Fruit fly (Drosophila melanogaster) whole organism, embryonic: ENCODE data around the gene CG4041.

Source experiments
- Ada2b ChIP-seq: fragments of 200-800 bp; sonication (Bioruptor generic); IDR thresholded peaks from 2 replicates; pipeline ENCODE4 v1.3.6; 2022; ENCODE audit warnings: missing biosample characterization, missing genetic modification characterization
- CG10274 ChIP-seq: fragments of 200-800 bp; sonication (Bioruptor generic); optimal IDR thresholded peaks from 3 replicates; lab custom pipeline; 2017; ENCODE audit warnings: missing biosample characterization, mild to moderate bottlenecking, missing genetic modification characterization
- CG10543 ChIP-seq: fragments of 200-800 bp; sonication (Bioruptor generic); optimal IDR thresholded peaks from 3 replicates; lab custom pipeline; 2017; ENCODE audit warnings: missing biosample characterization, mild to moderate bottlenecking, missing genetic modification characterization, moderate library complexity
- CG12391 ChIP-seq: fragments of 200-800 bp; sonication (Bioruptor generic); optimal IDR thresholded peaks from 3 replicates; lab custom pipeline; 2018; ENCODE audit warnings: missing biosample characterization, mild to moderate bottlenecking, missing genetic modification characterization, moderate library complexity
- CG13624 ChIP-seq: fragments of 200-800 bp; sonication (Bioruptor generic); optimal IDR thresholded peaks from 2 replicates; lab custom pipeline; 2016; ENCODE audit warnings: missing biosample characterization, missing genetic modification characterization
- CG15073 ChIP-seq: fragments of 200-800 bp; sonication (Bioruptor generic); optimal IDR thresholded peaks from 2 replicates; lab custom pipeline; 2016; ENCODE audit warnings: missing biosample characterization, missing genetic modification characterization
- CG15514 ChIP-seq: fragments of 200-800 bp; sonication (Bioruptor generic); optimal IDR thresholded peaks from 3 replicates; lab custom pipeline; 2017; ENCODE audit warnings: missing biosample characterization, missing genetic modification characterization, mild to moderate bottlenecking, moderate library complexity, missing genetic modification reagents
- CG1602 ChIP-seq: fragments of 200-800 bp; sonication (Bioruptor generic); optimal IDR thresholded peaks from 3 replicates; lab custom pipeline; 2016; ENCODE audit warnings: missing biosample characterization, missing genetic modification characterization
- CG1603 ChIP-seq: fragments of 200-800 bp; sonication (Bioruptor generic); optimal IDR thresholded peaks from 2 replicates; lab custom pipeline; 2019; ENCODE audit warnings: missing biosample characterization, mild to moderate bottlenecking, missing genetic modification characterization, moderate library complexity
- CG17359 ChIP-seq: fragments of 200-800 bp; sonication (Bioruptor generic); optimal IDR thresholded peaks from 3 replicates; lab custom pipeline; 2018; ENCODE audit warnings: missing biosample characterization, mild to moderate bottlenecking, missing genetic modification characterization, moderate library complexity
- CG17361 ChIP-seq: fragments of 200-800 bp; sonication (Bioruptor generic); IDR thresholded peaks from 3 replicates; pipeline ENCODE4 v1.3.6; 2022; ENCODE audit warnings: missing biosample characterization, missing genetic modification characterization
- CG2129 ChIP-seq: fragments of 200-800 bp; sonication (Bioruptor generic); IDR thresholded peaks from 2 replicates; pipeline ENCODE4 v1.3.6; 2022; ENCODE audit warnings: missing biosample characterization, missing genetic modification characterization; ENCODE audit not compliant: partially characterized antibody
- CG2678 ChIP-seq: fragments of 200-800 bp; sonication (Bioruptor generic); optimal IDR thresholded peaks from 3 replicates; lab custom pipeline; 2019; ENCODE audit warnings: missing biosample characterization, mild to moderate bottlenecking, missing genetic modification characterization, moderate library complexity
- CG32767 ChIP-seq: fragments of 200-800 bp; sonication (Bioruptor generic); IDR thresholded peaks from 2 replicates; pipeline ENCODE4 v1.3.6; 2022; ENCODE audit warnings: missing biosample characterization, missing genetic modification characterization
- CG32772 ChIP-seq: fragments of 200-800 bp; sonication (Bioruptor generic); IDR thresholded peaks from 2 replicates; pipeline ENCODE4 v1.3.6; 2022; ENCODE audit warnings: missing biosample characterization, missing genetic modification characterization
- CG34376 ChIP-seq: fragments of 200-800 bp; sonication (Bioruptor generic); optimal IDR thresholded peaks from 2 replicates; lab custom pipeline; 2018; ENCODE audit warnings: missing biosample characterization, mild to moderate bottlenecking, missing genetic modification characterization
- CG3838 ChIP-seq: fragments of 200-800 bp; sonication (Bioruptor generic); optimal IDR thresholded peaks from 3 replicates; lab custom pipeline; 2016; ENCODE audit warnings: missing biosample characterization, missing genetic modification characterization
- CG4820 ChIP-seq: fragments of 200-800 bp; sonication (Bioruptor generic); optimal IDR thresholded peaks from 3 replicates; lab custom pipeline; 2016; ENCODE audit warnings: missing biosample characterization, missing genetic modification characterization
- CG7556 ChIP-seq: fragments of 200-800 bp; sonication (Bioruptor generic); optimal IDR thresholded peaks from 2 replicates; lab custom pipeline; 2017; ENCODE audit warnings: missing biosample characterization, mild to moderate bottlenecking, missing genetic modification characterization
- CG8388 ChIP-seq: fragments of 200-800 bp; sonication (Bioruptor generic); optimal IDR thresholded peaks from 2 replicates; lab custom pipeline; 2019; ENCODE audit warnings: missing biosample characterization, mild to moderate bottlenecking, missing genetic modification characterization, moderate library complexity
- CG9215 ChIP-seq: fragments of 200-800 bp; sonication (Bioruptor generic); IDR thresholded peaks from 2 replicates; pipeline ENCODE4 v1.3.6; 2022; ENCODE audit warnings: missing biosample characterization, missing genetic modification characterization
- Dref ChIP-seq: fragments of 200-800 bp; sonication (Bioruptor generic); IDR thresholded peaks from 2 replicates; pipeline ENCODE4 v1.3.6; 2022; ENCODE audit warnings: missing biosample characterization, missing genetic modification characterization
- E2f1 ChIP-seq: fragments of 200-800 bp; sonication (Bioruptor generic); IDR thresholded peaks from 2 replicates; pipeline ENCODE4 v1.3.6; 2022; ENCODE audit warnings: missing biosample characterization, missing genetic modification characterization
- Fer3 ChIP-seq: fragments of 200-800 bp; sonication (Bioruptor generic); optimal IDR thresholded peaks from 2 replicates; lab custom pipeline; 2018; ENCODE audit warnings: missing biosample characterization, mild to moderate bottlenecking, missing genetic modification characterization, moderate library complexity
- H2.0 ChIP-seq: fragments of 200-800 bp; sonication (Bioruptor generic); IDR thresholded peaks from 2 replicates; pipeline ENCODE4 v1.3.6; 2022; ENCODE audit warnings: missing biosample characterization, missing genetic modification characterization
- HHEX ChIP-seq: fragments of 200-800 bp; sonication (Bioruptor generic); optimal IDR thresholded peaks from 3 replicates; lab custom pipeline; 2017; ENCODE audit warnings: missing biosample characterization, mild to moderate bottlenecking, missing genetic modification characterization, missing genetic modification reagents
- HLH4C ChIP-seq: fragments of 200-800 bp; sonication (Bioruptor generic); IDR thresholded peaks from 3 replicates; pipeline ENCODE4 v1.3.6; 2022; ENCODE audit warnings: missing biosample characterization, missing genetic modification characterization; ENCODE audit not compliant: partially characterized antibody
- Hr3 ChIP-seq: fragments of 200-800 bp; sonication (Bioruptor generic); optimal IDR thresholded peaks from 3 replicates; lab custom pipeline; 2016; ENCODE audit warnings: missing biosample characterization, missing genetic modification characterization
- Hsf ChIP-seq: fragments of 200-800 bp; sonication (Bioruptor generic); optimal IDR thresholded peaks from 3 replicates; lab custom pipeline; 2016; ENCODE audit warnings: missing biosample characterization, missing genetic modification characterization
- bbx ChIP-seq: fragments of 200-800 bp; sonication (Bioruptor generic); IDR thresholded peaks from 2 replicates; pipeline ENCODE4 v1.3.6; 2022; ENCODE audit warnings: missing biosample characterization, missing genetic modification characterization; ENCODE audit not compliant: partially characterized antibody
- bsh ChIP-seq, 2 experiments: fragments of 200-800 bp; sonication (Bioruptor generic); optimal IDR thresholded peaks; 2 replicates each; lab custom pipeline; 2017 to 2018; ENCODE audit warnings: mild to moderate bottlenecking in 2 of 2, missing biosample characterization in 2 of 2, missing genetic modification characterization in 2 of 2, moderate library complexity in 1 of 2
- crol ChIP-seq: fragments of 200-800 bp; sonication (Bioruptor generic); IDR thresholded peaks from 2 replicates; pipeline ENCODE4 v1.3.6; 2022; ENCODE audit warnings: missing biosample characterization, missing genetic modification characterization
- dmrt11E ChIP-seq: fragments of 200-800 bp; sonication (Bioruptor generic); optimal IDR thresholded peaks from 3 replicates; lab custom pipeline; 2018; ENCODE audit warnings: missing biosample characterization, mild to moderate bottlenecking, missing genetic modification characterization, moderate library complexity
- en ChIP-seq: fragments of 200-800 bp; sonication (Bioruptor generic); optimal IDR thresholded peaks from 2 replicates; lab custom pipeline; 2016; ENCODE audit warnings: missing biosample characterization, missing genetic modification characterization
- fd96Cb ChIP-seq: fragments of 200-800 bp; sonication (Bioruptor generic); optimal IDR thresholded peaks from 2 replicates; lab custom pipeline; 2018; ENCODE audit warnings: missing biosample characterization, mild to moderate bottlenecking, missing genetic modification characterization, moderate library complexity
- fu2 ChIP-seq: fragments of 200-800 bp; sonication (Bioruptor generic); optimal IDR thresholded peaks from 2 replicates; lab custom pipeline; 2016; ENCODE audit warnings: missing biosample characterization, missing genetic modification characterization
- gcm2 ChIP-seq: fragments of 200-800 bp; sonication (Bioruptor generic); optimal IDR thresholded peaks from 2 replicates; lab custom pipeline; 2016; ENCODE audit warnings: missing biosample characterization, missing genetic modification characterization
- gfzf ChIP-seq: fragments of 200-800 bp; sonication (Bioruptor generic); optimal IDR thresholded peaks from 2 replicates; lab custom pipeline; 2016; ENCODE audit warnings: missing biosample characterization, mild to moderate bottlenecking, missing genetic modification characterization, moderate library complexity
- hb ChIP-seq: fragments of 200-800 bp; sonication (Bioruptor generic); IDR thresholded peaks from 3 replicates; pipeline ENCODE4 v1.3.6; 2022; ENCODE audit warnings: missing biosample characterization, missing genetic modification characterization; ENCODE audit not compliant: partially characterized antibody
- kni ChIP-seq: fragments of 200-800 bp; sonication (Bioruptor generic); optimal IDR thresholded peaks from 3 replicates; lab custom pipeline; 2017; ENCODE audit warnings: mild to moderate bottlenecking, missing biosample characterization, missing genetic modification reagents, missing genetic modification characterization
- maf-S ChIP-seq: fragments of 200-800 bp; sonication (Bioruptor generic); optimal IDR thresholded peaks from 2 replicates; lab custom pipeline; 2016; ENCODE audit warnings: missing biosample characterization, missing genetic modification characterization
- odd ChIP-seq: fragments of 200-800 bp; sonication (Bioruptor generic); optimal IDR thresholded peaks from 2 replicates; lab custom pipeline; 2017; ENCODE audit warnings: missing biosample characterization, mild to moderate bottlenecking, missing genetic modification characterization
- pho ChIP-seq: fragments of 200-800 bp; sonication (Bioruptor generic); optimal IDR thresholded peaks from 2 replicates; lab custom pipeline; 2016; ENCODE audit warnings: missing biosample characterization, missing genetic modification characterization
- salm ChIP-seq: fragments of 200-800 bp; sonication (Bioruptor generic); optimal IDR thresholded peaks from 2 replicates; lab custom pipeline; 2018; ENCODE audit warnings: missing biosample characterization, mild to moderate bottlenecking, missing genetic modification characterization
- sc ChIP-seq, 3 experiments: fragments of >200 bp in 2 of 3; fragments of 200-800 bp in 1 of 3; sonication (Bioruptor generic) in 1 of 3; optimal IDR thresholded peaks; 2 replicates in 2 of 3; 3 replicates in 1 of 3; lab custom pipeline; 2017; ENCODE audit warnings: mild to moderate bottlenecking in 1 of 3, missing biosample characterization in 1 of 3, missing genetic modification characterization in 1 of 3, missing genetic modification reagents in 1 of 3
- sob ChIP-seq: fragments of 200-800 bp; sonication (Bioruptor generic); IDR thresholded peaks from 2 replicates; pipeline ENCODE4 v1.3.6; 2022; ENCODE audit warnings: missing biosample characterization, missing genetic modification characterization
- trem ChIP-seq: fragments of 200-800 bp; optimal IDR thresholded peaks from 3 replicates; lab custom pipeline; 2019; ENCODE audit warnings: missing biosample characterization, mild to moderate bottlenecking, missing genetic modification characterization, moderate library complexity

The CG4041 gene

DNA sequence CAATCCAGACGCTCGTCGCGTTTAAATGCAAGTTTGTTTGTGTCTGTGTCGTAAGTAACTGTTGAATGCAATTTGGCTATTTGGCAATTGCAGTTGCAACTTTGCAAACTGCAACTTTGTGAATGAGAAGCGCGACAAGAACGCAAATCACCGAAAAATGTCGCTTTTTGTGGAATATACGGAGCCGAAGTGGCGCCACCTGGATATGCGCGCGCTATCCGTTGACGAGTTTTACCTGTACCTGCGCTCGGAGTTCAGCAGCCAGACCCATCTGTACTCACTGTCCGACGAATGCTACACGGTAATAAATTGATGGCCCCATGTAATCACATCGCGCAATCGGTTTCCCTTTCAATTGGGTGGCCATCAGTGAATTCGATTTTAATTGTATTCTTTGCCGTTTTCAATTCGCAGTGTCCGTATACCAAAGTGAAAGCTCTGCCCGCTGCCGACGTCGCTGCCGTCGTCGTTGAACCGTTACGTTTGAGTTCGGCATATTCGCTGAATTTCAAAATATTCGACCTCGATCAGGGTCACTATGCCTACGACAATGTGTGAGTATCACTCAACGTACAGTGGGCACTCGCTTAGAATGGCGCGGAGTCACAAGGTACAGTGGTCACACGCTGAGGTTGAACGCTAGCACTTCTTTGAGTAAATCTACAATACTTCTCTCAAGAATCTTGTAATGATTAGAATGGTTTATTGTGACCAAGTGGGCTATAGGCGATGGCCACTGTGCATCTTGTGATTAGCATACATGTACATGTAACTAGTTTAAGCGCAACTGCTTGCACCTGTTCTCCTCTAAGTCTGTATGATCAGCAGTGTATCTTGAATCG, 1.0 kb upstream of the CG4041 start (continued):
- TF ChIP-seq bbx (GFP tag; lab: Robert Waterston, UW) (no peak), fu2 (GFP tag; lab: Kevin White, UChicago) (peak; percentile 72), dmrt11E (tag; lab: Kevin White, UChicago) (peak; percentile 48), en (GFP tag; lab: Kevin White, UChicago) (peak; percentile 74), crol (no peak), CG17359 (tag; lab: Kevin White, UChicago) (peak; percentile 86), Hsf (GFP tag; lab: Kevin White, UChicago) (peak; percentile 82), E2f1 (GFP tag; lab: Robert Waterston, UW) (peak; percentile 84), salm (tag; lab: Kevin White, UChicago) (peak; percentile 58), CG32772 (GFP tag; lab: Robert Waterston, UW) (peak; percentile 96), Dref (GFP tag; lab: Robert Waterston, UW) (0 out of 2 replicates have a peak, but pooled peaks have one; percentile 23), odd (GFP tag; lab: Kevin White, UChicago) (peak; percentile 49), CG9215 (GFP tag; lab: Robert Waterston, UW) (peak; percentile 82), CG1602 (GFP tag; lab: Kevin White, UChicago) (peak; percentile 70), CG12391 (tag; lab: Kevin White, UChicago) (peak; percentile 71), CG10274 (peak; percentile 54), CG1603 (peak; percentile 92), CG7556 (peak; percentile 70), sob (peak; percentile 90), CG2678 (tag; lab: Kevin White, UChicago) (peak; percentile 84), CG4820 (peak; percentile 74), CG34376 (GFP tag; lab: Kevin White, UChicago) (peak; percentile 1), bsh (GFP tag; optimal IDR thresholded peaks at IDR 0.05; lab: Kevin White, UChicago) (peak; percentile 36 to 78), trem (tag; lab: Kevin White, UChicago) (peak; percentile 15), gfzf (GFP tag; lab: Kevin White, UChicago) (no peak), fd96Cb (peak; percentile 77), kni (GFP tag; lab: Kevin White, UChicago) (no peak), gcm2 (peak; percentile 81), hb (no peak), H2.0 (GFP tag; lab: Robert Waterston, UW) (peak; percentile 89), CG13624 (GFP tag; lab: Kevin White, UChicago) (peak; percentile 76), pho (GFP tag; lab: Kevin White, UChicago) (peak; percentile 67), CG3838 (GFP tag; lab: Kevin White, UChicago) (peak; percentile 47), CG8388 (peak; percentile 58), Ada2b (peak; percentile 92), CG10543 (GFP tag; lab: Kevin White, UChicago) (peak; percentile 7), CG2129 (no peak), CG15073 (GFP tag; lab: Kevin White, UChicago) (no peak), Hr3 (GFP tag; lab: Kevin White, UChicago) (peak; percentile 73), CG17361 (GFP tag; lab: Robert Waterston, UW) (peak; percentile 73), sc (optimal IDR thresholded peaks at IDR 0.05; lab: Kevin White, UChicago) (no peak), sc (GFP tag; optimal IDR thresholded peaks at IDR 0.05; lab: Kevin White, UChicago) (peak; percentile 1), CG15514 (GFP tag; lab: Kevin White, UChicago) (peak; percentile 62), HLH4C (no peak), HHEX (GFP tag; lab: Kevin White, UChicago) (peak; percentile 81), Fer3 (peak; percentile 83), CG32767 (GFP tag; lab: Robert Waterston, UW) (peak; percentile 82), maf-S (GFP tag; lab: Kevin White, UChicago) (peak; percentile 64)
